Worm (Caenorhabditis elegans): Measurements from ENCODE around the gene arrd-25.
A peak's percentile ranks its signal among the peaks of the same experiment; 100 is the strongest.

arrd-25 gene

ce11 chrX:14008130-14008529, 25.5 kb upstream of the arrd-25 start:
- TF ChIP-seq pros-1 (tag; optimal IDR thresholded peaks at IDR 0.05) = no peak
- no peak for TF ChIP-seq K02D7.2 (tag; optimal IDR thresholded peaks at IDR 0.05)
- TF ChIP-seq C38D4.7 (GFP tag; optimal IDR thresholded peaks at IDR 0.05) = no peak

- TF ChIP-seq unc-86 (tag; optimal IDR thresholded peaks at IDR 0.05) = no peak
- TF ChIP-seq nfya-1 (tag; optimal IDR thresholded peaks at IDR 0.05) = no peak
- TF ChIP-seq K02D7.2 (tag; optimal IDR thresholded peaks at IDR 0.05) = no peak
- no peak for TF ChIP-seq nhr-11 (tag; optimal IDR thresholded peaks at IDR 0.05)
- TF ChIP-seq ceh-22 (tag; optimal IDR thresholded peaks at IDR 0.05) = no peak
- TF ChIP-seq hlh-30 (tag; optimal IDR thresholded peaks at IDR 0.05; ENCODE audit: insufficient read depth) = no peak
- TF ChIP-seq pax-1 (tag; optimal IDR thresholded peaks at IDR 0.05) = no peak
- no peak for TF ChIP-seq lim-6 (tag; optimal IDR thresholded peaks at IDR 0.05)
- no peak for TF ChIP-seq rnt-1 (tag; optimal IDR thresholded peaks at IDR 0.05)
- no peak for TF ChIP-seq C08G9.2 (tag; optimal IDR thresholded peaks at IDR 0.05)
- TF ChIP-seq hlh-13 (GFP tag; optimal IDR thresholded peaks at IDR 0.05) = no peak
- TF ChIP-seq ceh-30 (tag; optimal IDR thresholded peaks at IDR 0.05) = no peak
- TF ChIP-seq ztf-16 (tag; optimal IDR thresholded peaks at IDR 0.05) = no peak
- TF ChIP-seq ceh-14 (tag; optimal IDR thresholded peaks at IDR 0.05) = no peak
- TF ChIP-seq ahr-1 (tag; optimal IDR thresholded peaks at IDR 0.05) = no peak
- no peak for TF ChIP-seq ama-1 (optimal IDR thresholded peaks at IDR 0.05)
- no peak for TF ChIP-seq che-1 (tag; optimal IDR thresholded peaks at IDR 0.05)
- no peak for TF ChIP-seq pha-2 (tag; optimal IDR thresholded peaks at IDR 0.05)
- TF ChIP-seq unc-55 (GFP tag; optimal IDR thresholded peaks at IDR 0.05) = no peak
Measured at ce11 chrX:14012417-14012816, 21.2 kb upstream of the arrd-25 start, which contains the start of gene tbc-19. TSS of gene tbc-19 (minus strand) at chrX:14012517.

ce11 chrX:14015366-14015765, 18.2 kb upstream of the arrd-25 start, which contains the start of gene C04C11.25:
TSS of gene C04C11.25 (minus strand) at chrX:14015466.
- TF ChIP-seq ceh-18 (tag; optimal IDR thresholded peaks at IDR 0.05) = no peak
- TF ChIP-seq syd-9 (tag; optimal IDR thresholded peaks at IDR 0.05) = no peak
- no peak for TF ChIP-seq pag-3 (tag; optimal IDR thresholded peaks at IDR 0.05; ENCODE audit: borderline replicate concordance)
- TF ChIP-seq unc-55 (GFP tag; optimal IDR thresholded peaks at IDR 0.05) = no peak
- TF ChIP-seq F13H6.1 (tag; optimal IDR thresholded peaks at IDR 0.05) = no peak
- no peak for TF ChIP-seq rnt-1 (tag; optimal IDR thresholded peaks at IDR 0.05)
- TF ChIP-seq dmd-4 (tag; optimal IDR thresholded peaks at IDR 0.05; ENCODE audit: borderline replicate concordance) = no peak
- TF ChIP-seq fkh-10 (GFP tag; optimal IDR thresholded peaks at IDR 0.05) = no peak
- TF ChIP-seq ahr-1 (tag; optimal IDR thresholded peaks at IDR 0.05) = no peak
- no peak for TF ChIP-seq eyg-1 (tag; optimal IDR thresholded peaks at IDR 0.05)
- TF ChIP-seq tbx-2 (tag; optimal IDR thresholded peaks at IDR 0.05) = no peak
- no peak for TF ChIP-seq sox-4 (tag; optimal IDR thresholded peaks at IDR 0.05)
- no peak for TF ChIP-seq ceh-48 (tag; optimal IDR thresholded peaks at IDR 0.05)
- no peak for TF ChIP-seq ceh-14 (tag; optimal IDR thresholded peaks at IDR 0.05)
- TF ChIP-seq dve-1 (tag; optimal IDR thresholded peaks at IDR 0.05) = no peak
- TF ChIP-seq ceh-24 (tag; optimal IDR thresholded peaks at IDR 0.05) = no peak

- TF ChIP-seq ceh-9 (tag; optimal IDR thresholded peaks at IDR 0.05) (peak; percentile 2), sox-4 (tag; optimal IDR thresholded peaks at IDR 0.05) (peak; percentile 83), mec-3 (tag; optimal IDR thresholded peaks at IDR 0.05; ENCODE audit: borderline replicate concordance) (no peak), elt-4 (tag; optimal IDR thresholded peaks at IDR 0.05) (no peak), ceh-48 (tag; optimal IDR thresholded peaks at IDR 0.05) (peak; percentile 60), ceh-45 (GFP tag; IDR thresholded peaks at IDR 0.05) (peak; percentile 71), hlh-8 (tag; optimal IDR thresholded peaks at IDR 0.05) (no peak), unc-86 (tag; optimal IDR thresholded peaks at IDR 0.05) (peak; percentile 73), eyg-1 (tag; optimal IDR thresholded peaks at IDR 0.05) (peak; percentile 67), ceh-24 (tag; optimal IDR thresholded peaks at IDR 0.05) (peak; percentile 80), C08G9.2 (tag; optimal IDR thresholded peaks at IDR 0.05) (peak; percentile 67), elt-2 (tag; optimal IDR thresholded peaks at IDR 0.05) (peak; percentile 86), ahr-1 (tag; optimal IDR thresholded peaks at IDR 0.05) (peak; percentile 63), ceh-6 (GFP tag; optimal IDR thresholded peaks at IDR 0.05) (peak; percentile 82), ceh-31 (tag; optimal IDR thresholded peaks at IDR 0.05) (peak; percentile 64), hlh-13 (GFP tag; optimal IDR thresholded peaks at IDR 0.05) (peak; percentile 68), fax-1 (tag; optimal IDR thresholded peaks at IDR 0.05) (peak; percentile 62), pax-1 (tag; optimal IDR thresholded peaks at IDR 0.05) (no peak), nhr-11 (tag; optimal IDR thresholded peaks at IDR 0.05) (no peak), madf-2 (tag; optimal IDR thresholded peaks at IDR 0.05) (peak; percentile 84), unc-42 (tag; optimal IDR thresholded peaks at IDR 0.05) (peak; percentile 52), pros-1 (tag; optimal IDR thresholded peaks at IDR 0.05) (no peak), tbx-2 (tag; optimal IDR thresholded peaks at IDR 0.05) (peak; percentile 78), ceh-2 (tag; optimal IDR thresholded peaks at IDR 0.05) (peak; percentile 78), sdc-2 (tag; optimal IDR thresholded peaks at IDR 0.05) (peak; percentile 85), C38D4.7 (GFP tag; optimal IDR thresholded peaks at IDR 0.05) (peak; percentile 80), lin-11 (tag; optimal IDR thresholded peaks at IDR 0.05) (peak; percentile 72)
Measured at ce11 chrX:14015808-14016207, 17.8 kb upstream of the arrd-25 start.

Data from whole organism, late embryonic.